Fruit fly (Drosophila melanogaster) whole organism, prepupa: ENCODE measurements around the gene CG32772.

Experiments used
- Blimp-1 ChIP-seq: fragments of 200-800 bp; sonication (Bioruptor generic); optimal IDR thresholded peaks from 3 replicates; lab custom pipeline; 2017; ENCODE audit warnings: missing biosample characterization, missing genetic modification characterization, mild to moderate bottlenecking, moderate library complexity, missing genetic modification reagents
- CG10631 ChIP-seq: fragments of 200-800 bp; sonication (Bioruptor generic); optimal IDR thresholded peaks from 2 replicates; lab custom pipeline; 2016; ENCODE audit warnings: missing biosample characterization, missing genetic modification characterization
- CG10669 ChIP-seq: fragments of 200-800 bp; sonication (Bioruptor generic); optimal IDR thresholded peaks from 3 replicates; lab custom pipeline; 2018; ENCODE audit warnings: missing biosample characterization, mild to moderate bottlenecking, missing genetic modification characterization, moderate library complexity
- CG11294 ChIP-seq: fragments of 200-800 bp; sonication (Bioruptor generic); IDR thresholded peaks from 2 replicates; pipeline ENCODE4 v1.3.6; 2022; ENCODE audit warnings: missing biosample characterization, missing genetic modification characterization
- CG11762 ChIP-seq: fragments of 200-800 bp; sonication (Bioruptor generic); optimal IDR thresholded peaks from 3 replicates; lab custom pipeline; 2016; ENCODE audit warnings: missing biosample characterization, missing genetic modification characterization; ENCODE audit not compliant: insufficient read depth
- CG11902 ChIP-seq: fragments of 200-800 bp; sonication (Bioruptor generic); optimal IDR thresholded peaks from 3 replicates; lab custom pipeline; 2016; ENCODE audit warnings: missing biosample characterization, missing genetic modification characterization
- CG15336 ChIP-seq: fragments of 200-800 bp; sonication (Bioruptor generic); IDR thresholded peaks from 2 replicates; pipeline ENCODE4 v1.3.6; 2022; ENCODE audit warnings: missing biosample characterization, missing genetic modification characterization
- CG1621 ChIP-seq: fragments of 200-800 bp; sonication (Bioruptor generic); optimal IDR thresholded peaks from 3 replicates; lab custom pipeline; 2018; ENCODE audit warnings: missing biosample characterization, mild to moderate bottlenecking, missing genetic modification characterization
- CG16779 ChIP-seq: fragments of 200-800 bp; sonication (Bioruptor generic); optimal IDR thresholded peaks from 3 replicates; lab custom pipeline; 2017; ENCODE audit warnings: missing biosample characterization, mild to moderate bottlenecking, missing genetic modification characterization
- CG3032 ChIP-seq: fragments of 200-800 bp; optimal IDR thresholded peaks from 2 replicates; lab custom pipeline; 2019; ENCODE audit warnings: missing biosample characterization, mild to moderate bottlenecking, missing genetic modification characterization, moderate library complexity
- CG31627 ChIP-seq: fragments of 200-800 bp; sonication (Bioruptor generic); optimal IDR thresholded peaks from 3 replicates; lab custom pipeline; 2016; ENCODE audit warnings: missing biosample characterization, missing genetic modification characterization
- CG32006 ChIP-seq: fragments of 200-800 bp; sonication (Bioruptor generic); optimal IDR thresholded peaks from 3 replicates; lab custom pipeline; 2017; ENCODE audit warnings: missing biosample characterization, mild to moderate bottlenecking, missing genetic modification characterization
- CG34406 ChIP-seq: fragments of 200-800 bp; sonication (Bioruptor generic); optimal IDR thresholded peaks from 3 replicates; lab custom pipeline; 2016; ENCODE audit warnings: missing biosample characterization, missing genetic modification characterization
- CG4318 ChIP-seq: fragments of 200-800 bp; sonication (Bioruptor generic); optimal IDR thresholded peaks from 3 replicates; lab custom pipeline; 2017; ENCODE audit warnings: missing biosample characterization, mild to moderate bottlenecking, missing genetic modification characterization
- CG6163 ChIP-seq: fragments of 200-800 bp; sonication (Bioruptor generic); IDR thresholded peaks from 3 replicates; pipeline ENCODE4 v1.3.6; 2022; ENCODE audit warnings: missing biosample characterization, missing genetic modification characterization
- CG6276 ChIP-seq: fragments of 200-800 bp; sonication (Bioruptor generic); optimal IDR thresholded peaks from 2 replicates; lab custom pipeline; 2017; ENCODE audit warnings: missing biosample characterization, mild to moderate bottlenecking, missing genetic modification characterization
- CG6854 ChIP-seq: fragments of 200-800 bp; sonication (Bioruptor generic); optimal IDR thresholded peaks from 2 replicates; lab custom pipeline; 2017; ENCODE audit warnings: missing biosample characterization, mild to moderate bottlenecking, missing genetic modification characterization
- CG7368 ChIP-seq: fragments of 200-800 bp; sonication (Bioruptor generic); optimal IDR thresholded peaks from 3 replicates; lab custom pipeline; 2016; ENCODE audit warnings: missing biosample characterization, missing genetic modification characterization
- CG8119 ChIP-seq: fragments of 200-800 bp; sonication (Bioruptor generic); IDR thresholded peaks from 3 replicates; pipeline ENCODE4 v1.3.6; 2022; ENCODE audit warnings: missing biosample characterization, missing genetic modification characterization
- CG8319 ChIP-seq: fragments of 200-800 bp; sonication (Bioruptor generic); optimal IDR thresholded peaks from 3 replicates; lab custom pipeline; 2016; ENCODE audit warnings: missing biosample characterization, missing genetic modification characterization
- CG9139 ChIP-seq: fragments of 200-800 bp; sonication (Bioruptor generic); optimal IDR thresholded peaks from 3 replicates; lab custom pipeline; 2017; ENCODE audit warnings: missing biosample characterization, mild to moderate bottlenecking, missing genetic modification characterization
- Eip93F ChIP-seq: fragments of 200-800 bp; sonication (Bioruptor generic); optimal IDR thresholded peaks from 2 replicates; lab custom pipeline; 2016; ENCODE audit warnings: missing biosample characterization, mild to moderate bottlenecking, missing genetic modification characterization
- Ets96B ChIP-seq: fragments of 200-800 bp; optimal IDR thresholded peaks from 2 replicates; lab custom pipeline; 2019; ENCODE audit warnings: missing biosample characterization, mild to moderate bottlenecking, missing genetic modification characterization, moderate library complexity
- Hr38 ChIP-seq: sonication (Bioruptor generic); optimal IDR thresholded peaks from 2 replicates; lab custom pipeline; 2016; ENCODE audit warnings: missing biosample characterization, missing genetic modification characterization
- Hr39 ChIP-seq: fragments of 200-800 bp; sonication (Bioruptor generic); optimal IDR thresholded peaks from 2 replicates; lab custom pipeline; 2016; ENCODE audit warnings: missing biosample characterization, missing genetic modification characterization
- Hr4 ChIP-seq: fragments of 200-800 bp; sonication (Bioruptor generic); optimal IDR thresholded peaks from 3 replicates; lab custom pipeline; 2016; ENCODE audit warnings: missing biosample characterization, missing genetic modification characterization
- OdsH ChIP-seq: fragments of 200-800 bp; sonication (Bioruptor generic); optimal IDR thresholded peaks from 3 replicates; lab custom pipeline; 2016; ENCODE audit warnings: missing biosample characterization, missing genetic modification characterization
- Smox ChIP-seq: fragments of 200-800 bp; sonication (Bioruptor generic); optimal IDR thresholded peaks from 3 replicates; lab custom pipeline; 2016; ENCODE audit warnings: missing biosample characterization, missing genetic modification characterization
- Sox102F ChIP-seq: fragments of 200-800 bp; sonication (Bioruptor generic); optimal IDR thresholded peaks from 2 replicates; lab custom pipeline; 2016; ENCODE audit warnings: missing biosample characterization, mild to moderate bottlenecking, missing genetic modification characterization
- Sox14 ChIP-seq: fragments of 200-800 bp; sonication (Bioruptor generic); optimal IDR thresholded peaks from 3 replicates; lab custom pipeline; 2016; ENCODE audit warnings: missing biosample characterization, missing genetic modification characterization
- dac ChIP-seq: fragments of 200-800 bp; sonication (Bioruptor generic); optimal IDR thresholded peaks from 2 replicates; lab custom pipeline; 2017; ENCODE audit warnings: missing biosample characterization, mild to moderate bottlenecking, missing genetic modification characterization
- dsx ChIP-seq: fragments of 200-800 bp; optimal IDR thresholded peaks from 3 replicates; lab custom pipeline; 2019; ENCODE audit warnings: missing biosample characterization, mild to moderate bottlenecking, missing genetic modification characterization, moderate library complexity; ENCODE audit not compliant: poor library complexity, severe bottlenecking
- eg ChIP-seq: fragments of 200-800 bp; sonication (Bioruptor generic); IDR thresholded peaks from 3 replicates; pipeline ENCODE4 v1.3.6; 2022; ENCODE audit warnings: missing biosample characterization, missing genetic modification characterization
- esn ChIP-seq: fragments of 200-800 bp; sonication (Bioruptor generic); optimal IDR thresholded peaks from 2 replicates; lab custom pipeline; 2016; ENCODE audit warnings: missing biosample characterization, mild to moderate bottlenecking, missing genetic modification characterization, moderate library complexity
- fd59A ChIP-seq: fragments of 200-800 bp; sonication (Bioruptor generic); optimal IDR thresholded peaks from 2 replicates; lab custom pipeline; 2017; ENCODE audit warnings: missing biosample characterization, mild to moderate bottlenecking, missing genetic modification characterization, missing genetic modification reagents
- fd85E ChIP-seq: fragments of 200-800 bp; sonication (Bioruptor generic); optimal IDR thresholded peaks from 3 replicates; lab custom pipeline; 2016; ENCODE audit warnings: missing biosample characterization, missing genetic modification characterization
- fkh ChIP-seq: fragments of 200-800 bp; sonication (Bioruptor generic); optimal IDR thresholded peaks from 3 replicates; lab custom pipeline; 2017; ENCODE audit warnings: missing biosample characterization, mild to moderate bottlenecking, missing genetic modification characterization, moderate library complexity
- net ChIP-seq: fragments of 200-800 bp; sonication (Bioruptor generic); optimal IDR thresholded peaks from 3 replicates; lab custom pipeline; 2016; ENCODE audit warnings: missing biosample characterization, missing genetic modification characterization
- salr ChIP-seq, 2 experiments: fragments of 200-800 bp; sonication (Bioruptor generic); optimal IDR thresholded peaks; 3 replicates each; lab custom pipeline; 2016 to 2018; ENCODE audit warnings: missing biosample characterization in 2 of 2, missing genetic modification characterization in 2 of 2, mild to moderate bottlenecking in 1 of 2
- spab ChIP-seq: fragments of 200-800 bp; sonication (Bioruptor generic); optimal IDR thresholded peaks from 2 replicates; lab custom pipeline; 2017; ENCODE audit warnings: missing biosample characterization, mild to moderate bottlenecking, missing genetic modification characterization, missing genetic modification reagents
- ss ChIP-seq, 2 experiments: fragments of 200-800 bp; sonication (Bioruptor generic); optimal IDR thresholded peaks; 2 replicates in 1 of 2; 3 replicates in 1 of 2; lab custom pipeline; 2017 to 2018; ENCODE audit warnings: mild to moderate bottlenecking in 2 of 2, missing biosample characterization in 2 of 2, missing genetic modification characterization in 2 of 2, moderate library complexity in 1 of 2
- topi ChIP-seq: fragments of 200-800 bp; sonication (Bioruptor generic); optimal IDR thresholded peaks from 3 replicates; lab custom pipeline; 2016; ENCODE audit warnings: missing biosample characterization, missing genetic modification characterization
- vri ChIP-seq: fragments of 200-800 bp; sonication (Bioruptor generic); optimal IDR thresholded peaks from 3 replicates; lab custom pipeline; 2016; ENCODE audit warnings: missing biosample characterization, mild to moderate bottlenecking, missing genetic modification characterization

CG32772 gene

dm6 chrX:4919040-4919881 is 10.4 kb downstream of the CG32772 start (continued):
- TF ChIP-seq Sox102F (peak; percentile 51), Sox14 (peak; percentile 75), CG32006 (GFP tag; lab: Kevin White, UChicago) (peak; percentile 90), dac (GFP tag; lab: Kevin White, UChicago) (peak; percentile 81), CG11294 (GFP tag; lab: Robert Waterston, UW) (peak; percentile 87), topi (GFP tag; lab: Kevin White, UChicago) (peak; percentile 58), CG9139 (GFP tag; lab: Kevin White, UChicago) (peak; percentile 47), spab (GFP tag; lab: Kevin White, UChicago) (peak; percentile 62), CG31627 (peak; percentile 63), CG15336 (GFP tag; lab: Robert Waterston, UW) (peak; percentile 91), CG34406 (GFP tag; lab: Kevin White, UChicago) (peak; percentile 74), CG16779 (tag; lab: Kevin White, UChicago) (peak; percentile 62), fkh (GFP tag; lab: Kevin White, UChicago) (no peak), Hr4 (peak; percentile 89), vri (GFP tag; lab: Kevin White, UChicago) (no peak), esn (GFP tag; lab: Kevin White, UChicago) (peak; percentile 58), CG11762 (GFP tag; lab: Kevin White, UChicago) (peak; percentile 79), CG8319 (GFP tag; lab: Kevin White, UChicago) (peak; percentile 84), CG7368 (GFP tag; lab: Kevin White, UChicago) (peak; percentile 90), fd59A (peak; percentile 72), OdsH (peak; percentile 88), CG1621 (tag; lab: Kevin White, UChicago) (peak; percentile 80), CG10631 (GFP tag; lab: Kevin White, UChicago) (peak; percentile 78), net (GFP tag; lab: Kevin White, UChicago) (peak; percentile 88), CG10669 (GFP tag; lab: Kevin White, UChicago) (peak; percentile 80), CG3032 (tag; lab: Kevin White, UChicago) (peak; percentile 67), dsx (peak; percentile 79), Ets96B (peak; percentile 75), Blimp-1 (peak; percentile 77), Smox (GFP tag; lab: Kevin White, UChicago) (peak; percentile 48), Hr39 (GFP tag; lab: Kevin White, UChicago) (peak; percentile 63), salr (GFP tag; optimal IDR thresholded peaks at IDR 0.05; lab: Kevin White, UChicago) (peak; percentile 72 to 79), CG4318 (GFP tag; lab: Kevin White, UChicago) (peak; percentile 71)

- TF ChIP-seq CG3032 (tag; lab: Kevin White, UChicago): no peak
- TF ChIP-seq CG31627: peak; percentile 34
- TF ChIP-seq fd85E (GFP tag; lab: Kevin White, UChicago): no peak
- no peak for TF ChIP-seq eg (GFP tag; lab: Robert Waterston, UW)
- peak; percentile 50 for TF ChIP-seq Smox (GFP tag; lab: Kevin White, UChicago)
- TF ChIP-seq CG6163 (GFP tag; lab: Robert Waterston, UW): no peak
- no peak for TF ChIP-seq CG1621 (tag; lab: Kevin White, UChicago)
- TF ChIP-seq CG34406 (GFP tag; lab: Kevin White, UChicago): peak; percentile 15
- TF ChIP-seq CG16779 (tag; lab: Kevin White, UChicago): no peak
- TF ChIP-seq CG11762 (GFP tag; lab: Kevin White, UChicago): no peak
- TF ChIP-seq Eip93F (GFP tag; lab: Kevin White, UChicago): no peak
- TF ChIP-seq Ets96B: no peak
- TF ChIP-seq CG8119 (GFP tag; lab: Robert Waterston, UW): no peak
- peak in 1 of 2 experiments; percentile 42 for TF ChIP-seq ss (GFP tag; optimal IDR thresholded peaks at IDR 0.05; lab: Kevin White, UChicago)
- peak; percentile 5 for TF ChIP-seq CG6276 (GFP tag; lab: Kevin White, UChicago)
- no peak for TF ChIP-seq CG10669 (GFP tag; lab: Kevin White, UChicago)
- TF ChIP-seq Hr38 (GFP tag; lab: Kevin White, UChicago): no peak
- no peak for TF ChIP-seq Hr4
- peak; percentile 59 for TF ChIP-seq Sox102F
- TF ChIP-seq CG15336 (GFP tag; lab: Robert Waterston, UW): no peak
- no peak for TF ChIP-seq CG11902 (GFP tag; lab: Kevin White, UChicago)
- no peak for TF ChIP-seq CG6854 (GFP tag; lab: Kevin White, UChicago)
- TF ChIP-seq spab (GFP tag; lab: Kevin White, UChicago): no peak
- peak; percentile 69 for TF ChIP-seq Blimp-1
- TF ChIP-seq CG11294 (GFP tag; lab: Robert Waterston, UW): no peak
- TF ChIP-seq CG4318 (GFP tag; lab: Kevin White, UChicago): no peak
- no peak for TF ChIP-seq fkh (GFP tag; lab: Kevin White, UChicago)
- TF ChIP-seq Sox14: peak; percentile 52
These were observed 21.5 kb downstream of the CG32772 start for dm6 chrX:4930100-4931010.
